Worm (Caenorhabditis elegans) whole organism, L2 larva: ENCODE data around the gene H35B03.2.

Experiments used
- C34F6.9 ChIP-seq: fragments of 150-350 bp; optimal IDR thresholded peaks from 2 replicates; lab custom pipeline; 2014; ENCODE audit warnings: missing biosample characterization, missing genetic modification characterization
- F13H6.1 ChIP-seq: sonication (generic microtip); optimal IDR thresholded peaks from 2 replicates; lab custom pipeline; 2016; ENCODE audit warnings: missing genetic modification characterization, missing compliant biosample characterization
- R02D3.7 ChIP-seq: fragments of 150-350 bp; optimal IDR thresholded peaks from 2 replicates; lab custom pipeline; 2014; ENCODE audit warnings: missing biosample characterization, missing genetic modification characterization
- Y55F3AM.14 ChIP-seq: fragments of 200-800 bp; sonication (Bioruptor generic); optimal IDR thresholded peaks from 2 replicates; lab custom pipeline; 2018; ENCODE audit warnings: mild to moderate bottlenecking, missing genetic modification characterization, missing compliant biosample characterization
- ZK546.5 ChIP-seq: sonication (generic microtip); optimal IDR thresholded peaks from 2 replicates; lab custom pipeline; 2017; ENCODE audit warnings: missing biosample characterization, missing genetic modification characterization
- alr-1 ChIP-seq: fragments of 150-350 bp; optimal IDR thresholded peaks from 2 replicates; lab custom pipeline; 2014; ENCODE audit warnings: missing biosample characterization, missing genetic modification characterization
- aly-2 ChIP-seq: fragments of 150-350 bp; optimal IDR thresholded peaks from 2 replicates; lab custom pipeline; 2014; ENCODE audit warnings: missing biosample characterization, missing genetic modification characterization
- ama-1 ChIP-seq: fragments of 150-350 bp; optimal IDR thresholded peaks from 2 replicates; lab custom pipeline; 2018; ENCODE audit warnings: inconsistent platforms
- blmp-1 ChIP-seq: sonication (generic microtip); optimal IDR thresholded peaks from 2 replicates; lab custom pipeline; 2017; ENCODE audit warnings: missing genetic modification characterization, mild to moderate bottlenecking, missing compliant biosample characterization, antibody characterized with exemption, moderate library complexity; ENCODE audit not compliant: insufficient read depth
- ceh-16 ChIP-seq: fragments of 150-350 bp; optimal IDR thresholded peaks from 2 replicates; lab custom pipeline; 2014; ENCODE audit warnings: missing biosample characterization, missing genetic modification characterization
- ceh-82 ChIP-seq: fragments of 150-350 bp; optimal IDR thresholded peaks from 2 replicates; lab custom pipeline; 2014; ENCODE audit warnings: missing biosample characterization, missing genetic modification characterization
- crh-2 ChIP-seq: sonication (generic microtip); optimal IDR thresholded peaks from 2 replicates; lab custom pipeline; 2017; ENCODE audit warnings: missing biosample characterization, missing genetic modification characterization
- dmd-4 ChIP-seq: sonication (generic microtip); optimal IDR thresholded peaks from 2 replicates; lab custom pipeline; 2017; ENCODE audit warnings: missing biosample characterization, missing genetic modification characterization
- egl-27 ChIP-seq: sonication (generic microtip); optimal IDR thresholded peaks from 3 replicates; lab custom pipeline; 2017; ENCODE audit warnings: missing biosample characterization, missing genetic modification reagents, missing genetic modification characterization
- elt-1 ChIP-seq: fragments of 150-350 bp; optimal IDR thresholded peaks from 2 replicates; lab custom pipeline; 2014; ENCODE audit warnings: missing biosample characterization, missing genetic modification characterization
- fos-1 ChIP-seq: fragments of 150-350 bp; optimal IDR thresholded peaks from 2 replicates; lab custom pipeline; 2014; ENCODE audit warnings: missing biosample characterization, missing genetic modification characterization
- gmeb-1 ChIP-seq: fragments of 150-350 bp; optimal IDR thresholded peaks from 2 replicates; lab custom pipeline; 2014; ENCODE audit warnings: missing biosample characterization, missing genetic modification characterization
- lin-11 ChIP-seq: fragments of 150-350 bp; sonication (generic microtip); optimal IDR thresholded peaks from 2 replicates; lab custom pipeline; 2014; ENCODE audit warnings: missing biosample characterization, missing genetic modification characterization, inconsistent platforms, mixed read lengths
- lin-13 ChIP-seq: fragments of 150-350 bp; optimal IDR thresholded peaks from 2 replicates; lab custom pipeline; 2014; ENCODE audit warnings: missing biosample characterization, missing genetic modification reagents, missing genetic modification characterization
- lin-39 ChIP-seq: fragments of 150-350 bp; optimal IDR thresholded peaks from 2 replicates; lab custom pipeline; 2014; ENCODE audit warnings: missing biosample characterization, missing genetic modification reagents, missing genetic modification characterization
- lsy-2 ChIP-seq, 2 experiments: fragments of 150-350 bp in 1 of 2; sonication (generic microtip) in 1 of 2; optimal IDR thresholded peaks; 2 replicates each; lab custom pipeline; 2014 to 2017; ENCODE audit warnings: missing biosample characterization in 2 of 2, missing genetic modification characterization in 2 of 2
- mbf-1 ChIP-seq: sonication (generic microtip); optimal IDR thresholded peaks from 2 replicates; lab custom pipeline; 2017; ENCODE audit warnings: missing biosample characterization, missing genetic modification characterization
- mdl-1 ChIP-seq, 2 experiments: fragments of 150-350 bp in 1 of 2; sonication (generic microtip) in 1 of 2; optimal IDR thresholded peaks; 2 replicates each; lab custom pipeline; 2017; ENCODE audit warnings: missing biosample characterization in 2 of 2, missing genetic modification characterization in 2 of 2
- nhr-10 ChIP-seq: sonication (generic microtip); optimal IDR thresholded peaks from 2 replicates; lab custom pipeline; 2017; ENCODE audit warnings: missing biosample characterization, missing genetic modification characterization
- nhr-11 ChIP-seq: fragments of 150-350 bp; optimal IDR thresholded peaks from 2 replicates; lab custom pipeline; 2014; ENCODE audit warnings: missing biosample characterization, missing genetic modification characterization
- nhr-12 ChIP-seq: fragments of 150-350 bp; optimal IDR thresholded peaks from 2 replicates; lab custom pipeline; 2014; ENCODE audit warnings: missing biosample characterization, missing genetic modification characterization
- nhr-129 ChIP-seq: fragments of 150-350 bp; optimal IDR thresholded peaks from 2 replicates; lab custom pipeline; 2014; ENCODE audit warnings: missing biosample characterization, missing genetic modification characterization
- nhr-21 ChIP-seq: fragments of 150-350 bp; optimal IDR thresholded peaks from 2 replicates; lab custom pipeline; 2014; ENCODE audit warnings: missing biosample characterization, missing genetic modification characterization
- nhr-23 ChIP-seq: fragments of 150-350 bp; optimal IDR thresholded peaks from 2 replicates; lab custom pipeline; 2014; ENCODE audit warnings: missing biosample characterization, missing genetic modification reagents, missing genetic modification characterization
- nhr-237 ChIP-seq: fragments of 150-350 bp; optimal IDR thresholded peaks from 2 replicates; lab custom pipeline; 2014; ENCODE audit warnings: missing biosample characterization, missing genetic modification characterization
- nhr-25 ChIP-seq: fragments of 150-350 bp; sonication (generic microtip); optimal IDR thresholded peaks from 3 replicates; lab custom pipeline; 2014; ENCODE audit warnings: missing biosample characterization, missing genetic modification characterization
- nhr-6 ChIP-seq: fragments of 150-350 bp; optimal IDR thresholded peaks from 2 replicates; lab custom pipeline; 2014; ENCODE audit warnings: missing biosample characterization, missing genetic modification characterization
- nhr-77 ChIP-seq: fragments of 150-350 bp; optimal IDR thresholded peaks from 2 replicates; lab custom pipeline; 2014; ENCODE audit warnings: missing biosample characterization, missing genetic modification characterization
- peb-1 ChIP-seq: fragments of 150-350 bp; optimal IDR thresholded peaks from 2 replicates; lab custom pipeline; 2014; ENCODE audit warnings: missing biosample characterization, missing genetic modification characterization
- sem-4 ChIP-seq: fragments of 150-350 bp; optimal IDR thresholded peaks from 2 replicates; lab custom pipeline; 2014; ENCODE audit warnings: missing biosample characterization, missing genetic modification reagents, missing genetic modification characterization
- skn-1 ChIP-seq: sonication (generic microtip); optimal IDR thresholded peaks from 2 replicates; lab custom pipeline; 2017; ENCODE audit warnings: missing biosample characterization, missing genetic modification characterization
- sma-3 ChIP-seq: sonication (generic microtip); optimal IDR thresholded peaks from 2 replicates; lab custom pipeline; 2016; ENCODE audit warnings: missing genetic modification reagents, missing genetic modification characterization, missing compliant biosample characterization
- sma-9 ChIP-seq, 2 experiments: fragments of 150-350 bp in 1 of 2; sonication (generic microtip) in 1 of 2; optimal IDR thresholded peaks; 2 replicates each; lab custom pipeline; 2014 to 2016; ENCODE audit warnings: missing genetic modification characterization in 2 of 2, mild to moderate bottlenecking in 1 of 2, missing biosample characterization in 1 of 2, missing compliant biosample characterization in 1 of 2, missing genetic modification reagents in 1 of 2, moderate library complexity in 1 of 2
- snpc-4 ChIP-seq: fragments of 150-350 bp; optimal IDR thresholded peaks from 2 replicates; lab custom pipeline; 2014; ENCODE audit warnings: missing biosample characterization, missing genetic modification characterization
- unc-39 ChIP-seq: fragments of 150-350 bp; optimal IDR thresholded peaks from 2 replicates; lab custom pipeline; 2014; ENCODE audit warnings: missing biosample characterization, missing genetic modification characterization
- unc-55 ChIP-seq: fragments of 150-350 bp; sonication (generic microtip); optimal IDR thresholded peaks from 3 replicates; lab custom pipeline; 2014; ENCODE audit warnings: missing biosample characterization, missing genetic modification reagents, missing genetic modification characterization
- unc-62 ChIP-seq: fragments of 150-350 bp; optimal IDR thresholded peaks from 2 replicates; lab custom pipeline; 2014; ENCODE audit warnings: missing biosample characterization, missing genetic modification reagents, missing genetic modification characterization
- zag-1 ChIP-seq: fragments of 150-350 bp; optimal IDR thresholded peaks from 2 replicates; lab custom pipeline; 2014; ENCODE audit warnings: missing biosample characterization, missing genetic modification characterization
- ztf-1 ChIP-seq: fragments of 200-800 bp; sonication (Bioruptor generic); conservative IDR thresholded peaks from 2 replicates; pipeline ENCODE4 v1.3.6; 2022; ENCODE audit warnings: missing genetic modification characterization, missing compliant biosample characterization
- ztf-11 ChIP-seq: sonication (generic microtip); optimal IDR thresholded peaks from 2 replicates; lab custom pipeline; 2017; ENCODE audit warnings: missing biosample characterization, missing genetic modification characterization
- ztf-4 ChIP-seq: fragments of 150-350 bp; optimal IDR thresholded peaks from 2 replicates; lab custom pipeline; 2014; ENCODE audit warnings: missing biosample characterization, missing genetic modification characterization

H35B03.2 gene

ce11 chrIV:5755922-5756321, 24.4 kb upstream of the H35B03.2 start:
- TF ChIP-seq fos-1 (tag; lab: Kevin White, UChicago) (peak; percentile 13), snpc-4 (no peak), crh-2 (tag; lab: Kevin White, UChicago) (peak; percentile 51), nhr-129 (tag; lab: Kevin White, UChicago) (no peak), nhr-23 (tag; lab: Kevin White, UChicago) (no peak), nhr-11 (tag; lab: Kevin White, UChicago) (no peak), mdl-1 (tag; optimal IDR thresholded peaks at IDR 0.05; lab: Kevin White, UChicago) (no peak), ZK546.5 (tag; lab: Kevin White, UChicago) (no peak), gmeb-1 (tag; lab: Kevin White, UChicago) (peak; percentile 47), lsy-2 (tag; optimal IDR thresholded peaks at IDR 0.05; lab: Kevin White, UChicago) (no peak), lin-11 (tag; lab: Kevin White, UChicago) (no peak), nhr-21 (tag; lab: Kevin White, UChicago) (peak; percentile 16), zag-1 (no peak), ceh-82 (tag; lab: Kevin White, UChicago) (no peak), ceh-16 (no peak), mbf-1 (tag; lab: Kevin White, UChicago) (no peak), sma-9 (GFP tag; optimal IDR thresholded peaks at IDR 0.05; lab: Kevin White, UChicago) (peak; percentile 83), sma-9 (tag; optimal IDR thresholded peaks at IDR 0.05; lab: Kevin White, UChicago) (no peak), nhr-237 (no peak), sem-4 (tag; lab: Kevin White, UChicago) (no peak), lin-13 (GFP tag; lab: Kevin White, UChicago) (no peak), alr-1 (tag; lab: Kevin White, UChicago) (no peak), nhr-6 (tag; lab: Kevin White, UChicago) (no peak)

ce11 chrIV:5754821-5755220, 23.3 kb upstream of the H35B03.2 start:
- TF ChIP-seq elt-1 (tag; lab: Kevin White, UChicago), result no peak
- TF ChIP-seq lsy-2 (tag; optimal IDR thresholded peaks at IDR 0.05; lab: Kevin White, UChicago), result peak in 1 of 2 experiments; percentile 17

ce11 chrIV:5753954-5754543, 22.6 kb upstream of the H35B03.2 start:
- TF ChIP-seq lin-13 (GFP tag; lab: Kevin White, UChicago) (peak; percentile 69), sma-3 (GFP tag; lab: Kevin White, UChicago) (peak; percentile 81), fos-1 (tag; lab: Kevin White, UChicago) (peak; percentile 60), egl-27 (peak; percentile 81), ama-1 (peak; percentile 33), lsy-2 (tag; optimal IDR thresholded peaks at IDR 0.05; lab: Kevin White, UChicago) (peak; percentile 13 to 81), nhr-23 (tag; lab: Kevin White, UChicago) (no peak), dmd-4 (tag; lab: Kevin White, UChicago) (no peak), nhr-10 (tag; lab: Kevin White, UChicago) (no peak), aly-2 (tag; lab: Kevin White, UChicago) (no peak), zag-1 (no peak), snpc-4 (peak; percentile 12), nhr-25 (tag; lab: Kevin White, UChicago) (peak; percentile 71), ceh-16 (no peak), nhr-11 (tag; lab: Kevin White, UChicago) (no peak), ceh-82 (tag; lab: Kevin White, UChicago) (no peak), skn-1 (tag; lab: Kevin White, UChicago) (no peak), alr-1 (tag; lab: Kevin White, UChicago) (no peak), nhr-12 (tag; lab: Kevin White, UChicago) (no peak), lin-39 (tag; lab: Kevin White, UChicago) (no peak), unc-39 (no peak), nhr-6 (tag; lab: Kevin White, UChicago) (peak; percentile 81), C34F6.9 (tag; lab: Kevin White, UChicago) (peak; percentile 73), Y55F3AM.14 (peak; percentile 23), nhr-237 (no peak), mbf-1 (tag; lab: Kevin White, UChicago) (no peak), nhr-21 (tag; lab: Kevin White, UChicago) (peak; percentile 90), F13H6.1 (tag; lab: Kevin White, UChicago) (peak; percentile 96), blmp-1 (tag; lab: Kevin White, UChicago) (peak; percentile 65), R02D3.7 (tag; lab: Kevin White, UChicago) (no peak), unc-62 (no peak), unc-55 (GFP tag; lab: Kevin White, UChicago) (peak; percentile 79), ztf-11 (tag; lab: Kevin White, UChicago) (no peak), sem-4 (tag; lab: Kevin White, UChicago) (peak; percentile 91), ZK546.5 (tag; lab: Kevin White, UChicago) (no peak), peb-1 (no peak), ztf-4 (tag; lab: Kevin White, UChicago) (peak; percentile 71), sma-9 (GFP tag; optimal IDR thresholded peaks at IDR 0.05; lab: Kevin White, UChicago) (peak; percentile 97), sma-9 (tag; optimal IDR thresholded peaks at IDR 0.05; lab: Kevin White, UChicago) (peak; percentile 23), elt-1 (tag; lab: Kevin White, UChicago) (no peak), nhr-129 (tag; lab: Kevin White, UChicago) (peak; percentile 81), ztf-1 (no peak), nhr-77 (tag; lab: Kevin White, UChicago) (no peak), lin-11 (tag; lab: Kevin White, UChicago) (no peak)
